Fruit fly (Drosophila melanogaster): ENCODE measurements around the gene CG6041.

DNA sequence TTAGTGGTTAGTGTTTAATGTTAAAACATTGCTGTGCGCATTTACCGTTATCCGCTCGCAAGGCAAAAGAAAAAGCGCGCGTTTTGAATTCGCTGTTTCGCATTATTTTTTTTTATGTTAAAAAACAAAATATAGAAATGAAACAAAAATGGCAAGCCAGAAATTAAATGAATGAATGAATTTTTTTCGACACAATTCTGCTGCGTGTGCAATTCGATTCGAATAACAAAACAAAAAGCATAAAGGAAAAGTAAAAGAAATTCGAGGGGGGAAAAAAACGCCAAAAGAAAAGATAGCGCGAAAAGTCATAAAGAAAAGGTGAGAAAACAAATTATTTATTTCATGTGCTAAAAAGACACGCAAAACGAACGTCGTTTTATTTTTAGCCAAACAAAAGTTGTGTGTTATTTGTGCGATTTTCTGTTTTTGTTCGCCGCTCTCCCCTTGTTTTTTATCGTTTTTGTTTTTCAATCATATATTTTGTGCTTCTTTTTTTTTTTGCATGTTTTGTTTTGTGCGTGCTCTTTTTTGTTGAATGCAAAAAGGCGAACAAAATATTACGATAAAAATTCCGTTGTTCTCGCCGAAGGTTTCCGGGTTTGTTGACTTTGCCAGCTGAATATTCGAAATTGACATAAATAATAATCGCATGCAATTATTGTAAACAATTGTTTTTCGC, 30.5 kb upstream of the CG6041 start:
- TF ChIP-seq Pif1B (GFP tag; optimal IDR thresholded peaks at IDR 0.05) (no peak), CG9948 (tag; optimal IDR thresholded peaks at IDR 0.05) (no peak), CG17806 (tag; optimal IDR thresholded peaks at IDR 0.05) (no peak), EcR (GFP tag; optimal IDR thresholded peaks at IDR 0.05) (no peak), CG8159 (tag; optimal IDR thresholded peaks at IDR 0.05) (no peak)
